Worm (Caenorhabditis elegans) whole organism, L3 larva: ENCODE measurements around the gene F08F8.6.

Source experiments
- ama-1 ChIP-seq: fragments of 150-350 bp; optimal IDR thresholded peaks from 2 replicates; lab custom pipeline; 2018
- fkh-10 ChIP-seq: sonication (generic microtip); optimal IDR thresholded peaks from 2 replicates; lab custom pipeline; 2017; ENCODE audit warnings: missing biosample characterization, missing genetic modification reagents, missing genetic modification characterization
- fkh-2 ChIP-seq: fragments of 150-350 bp; optimal IDR thresholded peaks from 2 replicates; lab custom pipeline; 2014; ENCODE audit warnings: missing biosample characterization, missing genetic modification reagents, missing genetic modification characterization
- nhr-11 ChIP-seq: fragments of 150-350 bp; optimal IDR thresholded peaks from 2 replicates; lab custom pipeline; 2014; ENCODE audit warnings: missing biosample characterization, missing genetic modification characterization
- snpc-4 ChIP-seq: fragments of 150-350 bp; optimal IDR thresholded peaks from 2 replicates; lab custom pipeline; 2014; ENCODE audit warnings: missing biosample characterization, missing genetic modification characterization
- zag-1 ChIP-seq: fragments of 150-350 bp; optimal IDR thresholded peaks from 2 replicates; lab custom pipeline; 2014; ENCODE audit warnings: missing biosample characterization, missing genetic modification characterization

- no peak for TF ChIP-seq fkh-10
- TF ChIP-seq zag-1 (tag; lab: Kevin White, UChicago), result no peak
- peak; percentile 21 for TF ChIP-seq ama-1
- TF ChIP-seq fkh-2 (tag; lab: Kevin White, UChicago), result no peak
- no peak for TF ChIP-seq snpc-4 (tag; lab: Kevin White, UChicago)
- no peak for TF ChIP-seq nhr-11
These were observed 35.0 kb downstream of the F08F8.6 start for ce11 chrIII:7378522-7378921.
